Fruit fly (Drosophila melanogaster) whole organism, embryonic: Measurements from ENCODE around the gene CG11843.

Experiments used
- Abd-B ChIP-seq: fragments of 200-800 bp; sonication (Bioruptor generic); optimal IDR thresholded peaks from 2 replicates; lab custom pipeline; 2018; ENCODE audit warnings: missing biosample characterization, mild to moderate bottlenecking, missing genetic modification characterization, moderate library complexity
- C15 ChIP-seq: fragments of 200-800 bp; sonication (Bioruptor generic); IDR thresholded peaks from 3 replicates; pipeline ENCODE4 v1.3.6; 2022; ENCODE audit warnings: missing biosample characterization, missing genetic modification characterization
- CG11504 ChIP-seq: fragments of 200-800 bp; sonication (Bioruptor generic); optimal IDR thresholded peaks from 3 replicates; lab custom pipeline; 2019; ENCODE audit warnings: missing biosample characterization, mild to moderate bottlenecking, missing genetic modification characterization, moderate library complexity
- CG15011 ChIP-seq: fragments of 200-800 bp; sonication (Bioruptor generic); optimal IDR thresholded peaks from 3 replicates; lab custom pipeline; 2018; ENCODE audit warnings: missing biosample characterization, mild to moderate bottlenecking, missing genetic modification characterization
- CG2116 ChIP-seq: fragments of 200-800 bp; sonication (Bioruptor generic); optimal IDR thresholded peaks from 3 replicates; lab custom pipeline; 2018; ENCODE audit warnings: missing biosample characterization, mild to moderate bottlenecking, missing genetic modification characterization
- CG31388 ChIP-seq: fragments of 200-800 bp; sonication (Bioruptor generic); optimal IDR thresholded peaks from 2 replicates; lab custom pipeline; 2016; ENCODE audit warnings: missing biosample characterization, missing genetic modification characterization
- CG3163 ChIP-seq: fragments of 200-800 bp; sonication (Bioruptor generic); optimal IDR thresholded peaks from 3 replicates; lab custom pipeline; 2016; ENCODE audit warnings: missing biosample characterization, missing genetic modification characterization
- CG3407 ChIP-seq: fragments of 200-800 bp; sonication (Bioruptor generic); optimal IDR thresholded peaks from 2 replicates; lab custom pipeline; 2018; ENCODE audit warnings: missing biosample characterization, mild to moderate bottlenecking, missing genetic modification characterization
- CG4404 ChIP-seq: fragments of 200-800 bp; sonication (Bioruptor generic); IDR thresholded peaks from 2 replicates; pipeline ENCODE4 v1.3.6; 2022; ENCODE audit warnings: missing biosample characterization, missing genetic modification characterization
- CG4424 ChIP-seq: fragments of 200-800 bp; sonication (Bioruptor generic); optimal IDR thresholded peaks from 3 replicates; lab custom pipeline; 2016; ENCODE audit warnings: missing biosample characterization, missing genetic modification characterization
- CG7786 ChIP-seq: fragments of 200-800 bp; sonication (Bioruptor generic); optimal IDR thresholded peaks from 2 replicates; lab custom pipeline; 2016; ENCODE audit warnings: missing biosample characterization, missing genetic modification characterization
- CG9797 ChIP-seq: fragments of 200-800 bp; sonication (Bioruptor generic); optimal IDR thresholded peaks from 3 replicates; lab custom pipeline; 2018; ENCODE audit warnings: missing biosample characterization, mild to moderate bottlenecking, missing genetic modification characterization
- CkIIα-i1 ChIP-seq: fragments of 200-800 bp; sonication (Bioruptor generic); IDR thresholded peaks from 2 replicates; pipeline ENCODE4 v1.3.6; 2022; ENCODE audit warnings: missing biosample characterization, missing genetic modification characterization
- CoRest ChIP-seq: fragments of 200-800 bp; sonication (Bioruptor generic); optimal IDR thresholded peaks from 3 replicates; lab custom pipeline; 2018; ENCODE audit warnings: missing biosample characterization, mild to moderate bottlenecking, missing genetic modification characterization, moderate library complexity
- Dfd ChIP-seq, 2 experiments: fragments of >200 bp; optimal IDR thresholded peaks; 2 replicates each; lab custom pipeline; 2017; ENCODE audit warnings: missing biosample characterization in 2 of 2, missing genetic modification characterization in 2 of 2
- Dip3 ChIP-seq: fragments of 200-800 bp; sonication (Bioruptor generic); optimal IDR thresholded peaks from 3 replicates; lab custom pipeline; 2016; ENCODE audit warnings: missing biosample characterization, missing genetic modification characterization
- Ets97D ChIP-seq: fragments of 200-800 bp; sonication (Bioruptor generic); optimal IDR thresholded peaks from 3 replicates; lab custom pipeline; 2016; ENCODE audit warnings: missing biosample characterization, missing genetic modification characterization
- Fer1 ChIP-seq: fragments of 200-800 bp; sonication (Bioruptor generic); optimal IDR thresholded peaks from 2 replicates; lab custom pipeline; 2017; ENCODE audit warnings: missing biosample characterization, mild to moderate bottlenecking, missing genetic modification characterization
- H15 ChIP-seq: fragments of 200-800 bp; sonication (Bioruptor generic); IDR thresholded peaks from 3 replicates; pipeline ENCODE4 v1.3.6; 2022; ENCODE audit warnings: missing biosample characterization, missing genetic modification characterization
- HHEX ChIP-seq: fragments of 200-800 bp; sonication (Bioruptor generic); optimal IDR thresholded peaks from 3 replicates; lab custom pipeline; 2017; ENCODE audit warnings: missing biosample characterization, mild to moderate bottlenecking, missing genetic modification characterization, missing genetic modification reagents
- HLH4C ChIP-seq: fragments of 200-800 bp; sonication (Bioruptor generic); IDR thresholded peaks from 3 replicates; pipeline ENCODE4 v1.3.6; 2022; ENCODE audit warnings: missing biosample characterization, missing genetic modification characterization; ENCODE audit not compliant: partially characterized antibody
- Hand ChIP-seq: fragments of 200-800 bp; sonication (Bioruptor generic); optimal IDR thresholded peaks from 2 replicates; lab custom pipeline; 2017; ENCODE audit warnings: mild to moderate bottlenecking, missing biosample characterization, missing genetic modification reagents, missing genetic modification characterization
- Hsf ChIP-seq: fragments of 200-800 bp; sonication (Bioruptor generic); optimal IDR thresholded peaks from 3 replicates; lab custom pipeline; 2016; ENCODE audit warnings: missing biosample characterization, missing genetic modification characterization
- MBD-R2 ChIP-seq: fragments of 200-800 bp; sonication (Bioruptor generic); IDR thresholded peaks from 2 replicates; pipeline ENCODE4 v1.3.6; 2022; ENCODE audit warnings: missing biosample characterization, missing genetic modification characterization
- MTF-1 ChIP-seq: fragments of 200-800 bp; sonication (Bioruptor generic); optimal IDR thresholded peaks from 2 replicates; lab custom pipeline; 2018; ENCODE audit warnings: missing biosample characterization, mild to moderate bottlenecking, missing genetic modification characterization, borderline replicate concordance
- Optix ChIP-seq: fragments of 200-800 bp; sonication (Bioruptor generic); IDR thresholded peaks from 3 replicates; pipeline ENCODE4 v1.3.6; 2022; ENCODE audit warnings: missing biosample characterization, missing genetic modification characterization
- Rx ChIP-seq: fragments of 200-800 bp; sonication (Bioruptor generic); IDR thresholded peaks from 2 replicates; pipeline ENCODE4 v1.3.6; 2022; ENCODE audit warnings: missing biosample characterization, missing genetic modification characterization
- Sin3A ChIP-seq: fragments of >200 bp; optimal IDR thresholded peaks from 2 replicates; lab custom pipeline; 2018
- Vsx1 ChIP-seq: fragments of 200-800 bp; sonication (Bioruptor generic); optimal IDR thresholded peaks from 2 replicates; lab custom pipeline; 2017; ENCODE audit warnings: missing biosample characterization, mild to moderate bottlenecking, missing genetic modification characterization, missing genetic modification reagents
- bsh ChIP-seq, 2 experiments: fragments of 200-800 bp; sonication (Bioruptor generic); optimal IDR thresholded peaks; 2 replicates each; lab custom pipeline; 2017 to 2018; ENCODE audit warnings: mild to moderate bottlenecking in 2 of 2, missing biosample characterization in 2 of 2, missing genetic modification characterization in 2 of 2, moderate library complexity in 1 of 2
- chm ChIP-seq: fragments of 200-800 bp; sonication (Bioruptor generic); IDR thresholded peaks from 2 replicates; pipeline ENCODE4 v1.3.6; 2022; ENCODE audit warnings: missing biosample characterization, missing genetic modification characterization
- ci ChIP-seq: fragments of 200-800 bp; sonication (Bioruptor generic); IDR thresholded peaks from 3 replicates; pipeline ENCODE4 v1.3.6; 2022; ENCODE audit warnings: missing biosample characterization, missing genetic modification characterization
- dysf ChIP-seq: fragments of 200-800 bp; sonication (Bioruptor generic); IDR thresholded peaks from 3 replicates; pipeline ENCODE4 v1.3.6; 2022; ENCODE audit warnings: missing biosample characterization, missing genetic modification characterization
- en ChIP-seq: fragments of 200-800 bp; sonication (Bioruptor generic); optimal IDR thresholded peaks from 2 replicates; lab custom pipeline; 2016; ENCODE audit warnings: missing biosample characterization, missing genetic modification characterization
- esg ChIP-seq: fragments of 200-800 bp; sonication (Bioruptor generic); conservative IDR thresholded peaks from 2 replicates; pipeline ENCODE4 v1.3.6; 2022; ENCODE audit warnings: missing biosample characterization, missing genetic modification characterization
- hbn ChIP-seq: fragments of 200-800 bp; sonication (Bioruptor generic); IDR thresholded peaks from 2 replicates; pipeline ENCODE4 v1.3.6; 2022; ENCODE audit warnings: missing biosample characterization, missing genetic modification characterization; ENCODE audit not compliant: partially characterized antibody
- hkb ChIP-seq, 2 experiments: fragments of 200-800 bp in 1 of 2; fragments of >200 bp in 1 of 2; sonication (Bioruptor generic) in 1 of 2; IDR thresholded peaks in 1 of 2; optimal IDR thresholded peaks in 1 of 2; 2 replicates each; pipeline versions ENCODE4 v1.3.6 to Lab custom; 2017 to 2022; ENCODE audit warnings: missing biosample characterization in 1 of 2, missing genetic modification characterization in 1 of 2
- inv ChIP-seq: fragments of 200-800 bp; sonication (Bioruptor generic); IDR thresholded peaks from 2 replicates; pipeline ENCODE4 v1.3.6; 2022; ENCODE audit warnings: missing biosample characterization, missing genetic modification characterization; ENCODE audit not compliant: partially characterized antibody
- luna ChIP-seq: fragments of 200-800 bp; sonication (Bioruptor generic); optimal IDR thresholded peaks from 2 replicates; lab custom pipeline; 2016; ENCODE audit warnings: missing biosample characterization, missing genetic modification characterization
- nmo ChIP-seq: fragments of 200-800 bp; sonication (Bioruptor generic); optimal IDR thresholded peaks from 2 replicates; lab custom pipeline; 2018; ENCODE audit warnings: missing biosample characterization, mild to moderate bottlenecking, missing genetic modification characterization, moderate library complexity
- pho ChIP-seq: fragments of 200-800 bp; sonication (Bioruptor generic); optimal IDR thresholded peaks from 2 replicates; lab custom pipeline; 2016; ENCODE audit warnings: missing biosample characterization, missing genetic modification characterization
- phol ChIP-seq: fragments of 200-800 bp; sonication (Bioruptor generic); optimal IDR thresholded peaks from 3 replicates; lab custom pipeline; 2018; ENCODE audit warnings: missing biosample characterization, mild to moderate bottlenecking, missing genetic modification characterization, moderate library complexity
- prd ChIP-seq, 3 experiments: fragments of >200 bp in 2 of 3; fragments of 200-800 bp in 1 of 3; sonication (Bioruptor generic) in 1 of 3; optimal IDR thresholded peaks in 2 of 3; IDR thresholded peaks in 1 of 3; 2 replicates in 2 of 3; 3 replicates in 1 of 3; pipeline versions ENCODE4 v1.3.6 to Lab custom; 2017 to 2022; ENCODE audit warnings: missing biosample characterization in 1 of 3, missing genetic modification characterization in 1 of 3
- seq ChIP-seq: fragments of 200-800 bp; sonication (Bioruptor generic); IDR thresholded peaks from 2 replicates; pipeline ENCODE4 v1.3.6; 2022; ENCODE audit warnings: missing biosample characterization, missing genetic modification characterization
- sima ChIP-seq: fragments of 200-800 bp; sonication (Bioruptor generic); optimal IDR thresholded peaks from 2 replicates; lab custom pipeline; 2016; ENCODE audit warnings: missing biosample characterization, missing genetic modification characterization
- sug ChIP-seq: fragments of 200-800 bp; optimal IDR thresholded peaks from 2 replicates; lab custom pipeline; 2019; ENCODE audit warnings: missing biosample characterization, mild to moderate bottlenecking, missing genetic modification characterization, moderate library complexity
- tin ChIP-seq: fragments of 200-800 bp; sonication (Bioruptor generic); optimal IDR thresholded peaks from 3 replicates; lab custom pipeline; 2016; ENCODE audit warnings: missing biosample characterization, missing genetic modification characterization
- vfl ChIP-seq: fragments of 200-800 bp; sonication (Bioruptor generic); optimal IDR thresholded peaks from 2 replicates; lab custom pipeline; 2016; ENCODE audit warnings: missing biosample characterization, missing genetic modification characterization

CG11843 gene

dm6 chr3R:29033909-29034629 lies 20.1 kb upstream of the CG11843 start, which contains the start of the genes beta4GalNAcTB and Cpsf100 (continued):
- TF ChIP-seq bsh (GFP tag; optimal IDR thresholded peaks at IDR 0.05; lab: Kevin White, UChicago) = peak in 1 of 2 experiments; percentile 48
- no peak for TF ChIP-seq Vsx1
- TF ChIP-seq hbn (GFP tag; lab: Robert Waterston, UW) = no peak
- no peak for TF ChIP-seq inv (GFP tag; lab: Robert Waterston, UW)
- TF ChIP-seq sima (GFP tag; lab: Kevin White, UChicago) = no peak
- peak; percentile 50 for TF ChIP-seq CG3407 (GFP tag; lab: Kevin White, UChicago)
- 0 out of 3 replicates have a peak, but pooled peaks have one; percentile 32 for TF ChIP-seq ci (GFP tag; lab: Robert Waterston, UW)
- peak; percentile 25 for TF ChIP-seq CG31388 (GFP tag; lab: Kevin White, UChicago)
- peak; percentile 38 for TF ChIP-seq CG2116 (GFP tag; lab: Kevin White, UChicago)
- TF ChIP-seq nmo (GFP tag; lab: Kevin White, UChicago) = peak; percentile 86
- peak; percentile 79 for TF ChIP-seq dysf
- peak; percentile 82 for TF ChIP-seq Hsf (GFP tag; lab: Kevin White, UChicago)
- TF ChIP-seq hkb (optimal IDR thresholded peaks at IDR 0.05; lab: Kevin White, UChicago) = no peak
- TF ChIP-seq hkb (GFP tag; IDR thresholded peaks at IDR 0.05; lab: Robert Waterston, UW) = peak; percentile 35; the same call in 1 of the 2 replicates
- TF ChIP-seq CG3163 (GFP tag; lab: Kevin White, UChicago) = no peak
- peak; percentile 72 for TF ChIP-seq tin (GFP tag; lab: Kevin White, UChicago)
- no peak for TF ChIP-seq CG9797 (GFP tag; lab: Kevin White, UChicago)
- TF ChIP-seq seq (GFP tag; lab: Robert Waterston, UW) = peak; percentile 47; the same call in 1 of the 2 replicates
- peak; percentile 20 for TF ChIP-seq CG7786 (GFP tag; lab: Kevin White, UChicago)
- TF ChIP-seq CkIIα-i1 (GFP tag; lab: Robert Waterston, UW) = no peak
- peak; percentile 87 for TF ChIP-seq CoRest
- TF ChIP-seq Hand (GFP tag; lab: Kevin White, UChicago) = no peak
- peak; percentile 58 for TF ChIP-seq esg (GFP tag; lab: Robert Waterston, UW)
- TF ChIP-seq en = no peak
- TF ChIP-seq H15 (GFP tag; lab: Robert Waterston, UW) = peak; percentile 62; the same call in 2 of the 3 replicates
- TF ChIP-seq HLH4C = no peak
- peak; percentile 87 for TF ChIP-seq CG4424
- TF ChIP-seq luna (GFP tag; lab: Kevin White, UChicago) = no peak
- TF ChIP-seq Fer1 (GFP tag; lab: Kevin White, UChicago) = peak; percentile 41
- peak; percentile 48 for TF ChIP-seq Rx (GFP tag; lab: Robert Waterston, UW)
- TF ChIP-seq Dfd (GFP tag; optimal IDR thresholded peaks at IDR 0.05; lab: Kevin White, UChicago) = no peak
- peak; percentile 21 for TF ChIP-seq vfl
- TF ChIP-seq HHEX (GFP tag; lab: Kevin White, UChicago) = peak; percentile 75
- no peak for TF ChIP-seq Sin3A (lab: Kevin White, UChicago)
- TF ChIP-seq chm = 0 out of 2 replicates have a peak, but pooled peaks have one; percentile 52
- peak; percentile 67 for TF ChIP-seq CG4404 (GFP tag; lab: Robert Waterston, UW)
- peak; percentile 55 for TF ChIP-seq pho (GFP tag; lab: Kevin White, UChicago)
- peak; percentile 47 for TF ChIP-seq Dip3 (GFP tag; lab: Kevin White, UChicago)
- peak; percentile 69 for TF ChIP-seq sug (tag; lab: Kevin White, UChicago)
- TF ChIP-seq C15 (GFP tag; lab: Robert Waterston, UW) = 0 out of 3 replicates have a peak, but pooled peaks have one; percentile 47
- TF ChIP-seq Ets97D (GFP tag; lab: Kevin White, UChicago) = peak; percentile 35
- TF ChIP-seq Abd-B (GFP tag; lab: Kevin White, UChicago) = peak; percentile 77
- no peak for TF ChIP-seq prd (optimal IDR thresholded peaks at IDR 0.05; lab: Kevin White, UChicago)
- TF ChIP-seq prd (GFP tag; IDR thresholded peaks at IDR 0.05; lab: Robert Waterston, UW) = peak; percentile 77
- peak; percentile 77 for TF ChIP-seq phol (tag; lab: Kevin White, UChicago)
- peak; percentile 72 for TF ChIP-seq CG11504 (tag; lab: Kevin White, UChicago)
- TF ChIP-seq MBD-R2 (GFP tag; lab: Robert Waterston, UW) = peak; percentile 89
- peak; percentile 32; the same call in 1 of the 3 replicates for TF ChIP-seq Optix (GFP tag; lab: Robert Waterston, UW)
- TF ChIP-seq CG15011 (GFP tag; lab: Kevin White, UChicago) = peak; percentile 51
- TF ChIP-seq MTF-1 (GFP tag; lab: Kevin White, UChicago) = no peak
